Fruit fly (Drosophila melanogaster) whole organism, prepupa: ENCODE results near the gene CG10089.

Source experiments
- Blimp-1 ChIP-seq: fragments of 200-800 bp; sonication (Bioruptor generic); optimal IDR thresholded peaks from 3 replicates; lab custom pipeline; 2017; ENCODE audit warnings: missing biosample characterization, missing genetic modification characterization, mild to moderate bottlenecking, moderate library complexity, missing genetic modification reagents
- CG10631 ChIP-seq: fragments of 200-800 bp; sonication (Bioruptor generic); optimal IDR thresholded peaks from 2 replicates; lab custom pipeline; 2016; ENCODE audit warnings: missing biosample characterization, missing genetic modification characterization
- CG10669 ChIP-seq: fragments of 200-800 bp; sonication (Bioruptor generic); optimal IDR thresholded peaks from 3 replicates; lab custom pipeline; 2018; ENCODE audit warnings: missing biosample characterization, mild to moderate bottlenecking, missing genetic modification characterization, moderate library complexity
- CG11294 ChIP-seq: fragments of 200-800 bp; sonication (Bioruptor generic); IDR thresholded peaks from 2 replicates; pipeline ENCODE4 v1.3.6; 2022; ENCODE audit warnings: missing biosample characterization, missing genetic modification characterization
- CG11762 ChIP-seq: fragments of 200-800 bp; sonication (Bioruptor generic); optimal IDR thresholded peaks from 3 replicates; lab custom pipeline; 2016; ENCODE audit warnings: missing biosample characterization, missing genetic modification characterization; ENCODE audit not compliant: insufficient read depth
- CG11902 ChIP-seq: fragments of 200-800 bp; sonication (Bioruptor generic); optimal IDR thresholded peaks from 3 replicates; lab custom pipeline; 2016; ENCODE audit warnings: missing biosample characterization, missing genetic modification characterization
- CG15336 ChIP-seq: fragments of 200-800 bp; sonication (Bioruptor generic); IDR thresholded peaks from 2 replicates; pipeline ENCODE4 v1.3.6; 2022; ENCODE audit warnings: missing biosample characterization, missing genetic modification characterization
- CG3032 ChIP-seq: fragments of 200-800 bp; optimal IDR thresholded peaks from 2 replicates; lab custom pipeline; 2019; ENCODE audit warnings: missing biosample characterization, mild to moderate bottlenecking, missing genetic modification characterization, moderate library complexity
- CG31627 ChIP-seq: fragments of 200-800 bp; sonication (Bioruptor generic); optimal IDR thresholded peaks from 3 replicates; lab custom pipeline; 2016; ENCODE audit warnings: missing biosample characterization, missing genetic modification characterization
- CG34406 ChIP-seq: fragments of 200-800 bp; sonication (Bioruptor generic); optimal IDR thresholded peaks from 3 replicates; lab custom pipeline; 2016; ENCODE audit warnings: missing biosample characterization, missing genetic modification characterization
- CG3919 ChIP-seq: fragments of 200-800 bp; sonication (Bioruptor generic); optimal IDR thresholded peaks from 3 replicates; lab custom pipeline; 2016; ENCODE audit warnings: missing biosample characterization, missing genetic modification characterization
- CG4318 ChIP-seq: fragments of 200-800 bp; sonication (Bioruptor generic); optimal IDR thresholded peaks from 3 replicates; lab custom pipeline; 2017; ENCODE audit warnings: missing biosample characterization, mild to moderate bottlenecking, missing genetic modification characterization
- CG6276 ChIP-seq: fragments of 200-800 bp; sonication (Bioruptor generic); optimal IDR thresholded peaks from 2 replicates; lab custom pipeline; 2017; ENCODE audit warnings: missing biosample characterization, mild to moderate bottlenecking, missing genetic modification characterization
- CG6854 ChIP-seq: fragments of 200-800 bp; sonication (Bioruptor generic); optimal IDR thresholded peaks from 2 replicates; lab custom pipeline; 2017; ENCODE audit warnings: missing biosample characterization, mild to moderate bottlenecking, missing genetic modification characterization
- CG7368 ChIP-seq: fragments of 200-800 bp; sonication (Bioruptor generic); optimal IDR thresholded peaks from 3 replicates; lab custom pipeline; 2016; ENCODE audit warnings: missing biosample characterization, missing genetic modification characterization
- CG8119 ChIP-seq: fragments of 200-800 bp; sonication (Bioruptor generic); IDR thresholded peaks from 3 replicates; pipeline ENCODE4 v1.3.6; 2022; ENCODE audit warnings: missing biosample characterization, missing genetic modification characterization
- CG8632 ChIP-seq: fragments of 200-800 bp; sonication (Bioruptor generic); optimal IDR thresholded peaks from 3 replicates; lab custom pipeline; 2016; ENCODE audit warnings: missing biosample characterization, missing genetic modification characterization
- Eip75B ChIP-seq: fragments of 200-800 bp; sonication (Bioruptor generic); optimal IDR thresholded peaks from 3 replicates; lab custom pipeline; 2016; ENCODE audit warnings: missing biosample characterization, missing genetic modification characterization
- Eip78C ChIP-seq: fragments of 200-800 bp; sonication (Bioruptor generic); peaks from one replicate; lab custom pipeline; 2016; ENCODE audit warnings: missing biosample characterization, missing genetic modification characterization
- Eip93F ChIP-seq: fragments of 200-800 bp; sonication (Bioruptor generic); optimal IDR thresholded peaks from 2 replicates; lab custom pipeline; 2016; ENCODE audit warnings: missing biosample characterization, mild to moderate bottlenecking, missing genetic modification characterization
- Ets21C ChIP-seq: fragments of 200-800 bp; sonication (Bioruptor generic); optimal IDR thresholded peaks from 3 replicates; lab custom pipeline; 2016; ENCODE audit warnings: missing biosample characterization, missing genetic modification characterization
- Ets96B ChIP-seq: fragments of 200-800 bp; optimal IDR thresholded peaks from 2 replicates; lab custom pipeline; 2019; ENCODE audit warnings: missing biosample characterization, mild to moderate bottlenecking, missing genetic modification characterization, moderate library complexity
- Gug ChIP-seq: fragments of 200-800 bp; sonication (Bioruptor generic); IDR thresholded peaks from 2 replicates; pipeline ENCODE4 v1.3.6; 2022; ENCODE audit warnings: missing biosample characterization, missing genetic modification characterization
- Hr38 ChIP-seq: sonication (Bioruptor generic); optimal IDR thresholded peaks from 2 replicates; lab custom pipeline; 2016; ENCODE audit warnings: missing biosample characterization, missing genetic modification characterization
- Hr39 ChIP-seq: fragments of 200-800 bp; sonication (Bioruptor generic); optimal IDR thresholded peaks from 2 replicates; lab custom pipeline; 2016; ENCODE audit warnings: missing biosample characterization, missing genetic modification characterization
- Hr4 ChIP-seq: fragments of 200-800 bp; sonication (Bioruptor generic); optimal IDR thresholded peaks from 3 replicates; lab custom pipeline; 2016; ENCODE audit warnings: missing biosample characterization, missing genetic modification characterization
- Met ChIP-seq: fragments of 200-800 bp; sonication (Bioruptor generic); optimal IDR thresholded peaks from 3 replicates; lab custom pipeline; 2016; ENCODE audit warnings: missing biosample characterization, missing genetic modification characterization
- OdsH ChIP-seq: fragments of 200-800 bp; sonication (Bioruptor generic); optimal IDR thresholded peaks from 3 replicates; lab custom pipeline; 2016; ENCODE audit warnings: missing biosample characterization, missing genetic modification characterization
- Smox ChIP-seq: fragments of 200-800 bp; sonication (Bioruptor generic); optimal IDR thresholded peaks from 3 replicates; lab custom pipeline; 2016; ENCODE audit warnings: missing biosample characterization, missing genetic modification characterization
- Sox102F ChIP-seq: fragments of 200-800 bp; sonication (Bioruptor generic); optimal IDR thresholded peaks from 2 replicates; lab custom pipeline; 2016; ENCODE audit warnings: missing biosample characterization, mild to moderate bottlenecking, missing genetic modification characterization
- Sox15 ChIP-seq: fragments of 200-800 bp; sonication (Bioruptor generic); optimal IDR thresholded peaks from 3 replicates; lab custom pipeline; 2016; ENCODE audit warnings: missing biosample characterization, missing genetic modification characterization
- acj6 ChIP-seq: fragments of 200-800 bp; sonication (Bioruptor generic); optimal IDR thresholded peaks from 3 replicates; lab custom pipeline; 2016; ENCODE audit warnings: missing biosample characterization, missing genetic modification characterization
- cyc ChIP-seq: fragments of 200-800 bp; sonication (Bioruptor generic); optimal IDR thresholded peaks from 3 replicates; lab custom pipeline; 2016; ENCODE audit warnings: missing biosample characterization, missing genetic modification characterization
- dac ChIP-seq: fragments of 200-800 bp; sonication (Bioruptor generic); optimal IDR thresholded peaks from 2 replicates; lab custom pipeline; 2017; ENCODE audit warnings: missing biosample characterization, mild to moderate bottlenecking, missing genetic modification characterization
- eg ChIP-seq: fragments of 200-800 bp; sonication (Bioruptor generic); IDR thresholded peaks from 3 replicates; pipeline ENCODE4 v1.3.6; 2022; ENCODE audit warnings: missing biosample characterization, missing genetic modification characterization
- esn ChIP-seq: fragments of 200-800 bp; sonication (Bioruptor generic); optimal IDR thresholded peaks from 2 replicates; lab custom pipeline; 2016; ENCODE audit warnings: missing biosample characterization, mild to moderate bottlenecking, missing genetic modification characterization, moderate library complexity
- fd59A ChIP-seq: fragments of 200-800 bp; sonication (Bioruptor generic); optimal IDR thresholded peaks from 2 replicates; lab custom pipeline; 2017; ENCODE audit warnings: missing biosample characterization, mild to moderate bottlenecking, missing genetic modification characterization, missing genetic modification reagents
- fd85E ChIP-seq: fragments of 200-800 bp; sonication (Bioruptor generic); optimal IDR thresholded peaks from 3 replicates; lab custom pipeline; 2016; ENCODE audit warnings: missing biosample characterization, missing genetic modification characterization
- fkh ChIP-seq: fragments of 200-800 bp; sonication (Bioruptor generic); optimal IDR thresholded peaks from 3 replicates; lab custom pipeline; 2017; ENCODE audit warnings: missing biosample characterization, mild to moderate bottlenecking, missing genetic modification characterization, moderate library complexity
- lz ChIP-seq: fragments of 200-800 bp; sonication (Bioruptor generic); optimal IDR thresholded peaks from 3 replicates; lab custom pipeline; 2016; ENCODE audit warnings: missing biosample characterization, missing genetic modification characterization
- pdm3 ChIP-seq: fragments of 200-800 bp; sonication (Bioruptor generic); optimal IDR thresholded peaks from 3 replicates; lab custom pipeline; 2016; ENCODE audit warnings: missing biosample characterization, missing genetic modification characterization
- salr ChIP-seq, 2 experiments: fragments of 200-800 bp; sonication (Bioruptor generic); optimal IDR thresholded peaks; 3 replicates each; lab custom pipeline; 2016 to 2018; ENCODE audit warnings: missing biosample characterization in 2 of 2, missing genetic modification characterization in 2 of 2, mild to moderate bottlenecking in 1 of 2
- spab ChIP-seq: fragments of 200-800 bp; sonication (Bioruptor generic); optimal IDR thresholded peaks from 2 replicates; lab custom pipeline; 2017; ENCODE audit warnings: missing biosample characterization, mild to moderate bottlenecking, missing genetic modification characterization, missing genetic modification reagents
- ss ChIP-seq, 2 experiments: fragments of 200-800 bp; sonication (Bioruptor generic); optimal IDR thresholded peaks; 2 replicates in 1 of 2; 3 replicates in 1 of 2; lab custom pipeline; 2017 to 2018; ENCODE audit warnings: mild to moderate bottlenecking in 2 of 2, missing biosample characterization in 2 of 2, missing genetic modification characterization in 2 of 2, moderate library complexity in 1 of 2
- svp ChIP-seq: fragments of 200-800 bp; sonication (Bioruptor generic); peaks from one replicate; lab custom pipeline; 2016; ENCODE audit warnings: missing biosample characterization, missing genetic modification characterization
- topi ChIP-seq: fragments of 200-800 bp; sonication (Bioruptor generic); optimal IDR thresholded peaks from 3 replicates; lab custom pipeline; 2016; ENCODE audit warnings: missing biosample characterization, missing genetic modification characterization

Gene CG10089

DNA sequence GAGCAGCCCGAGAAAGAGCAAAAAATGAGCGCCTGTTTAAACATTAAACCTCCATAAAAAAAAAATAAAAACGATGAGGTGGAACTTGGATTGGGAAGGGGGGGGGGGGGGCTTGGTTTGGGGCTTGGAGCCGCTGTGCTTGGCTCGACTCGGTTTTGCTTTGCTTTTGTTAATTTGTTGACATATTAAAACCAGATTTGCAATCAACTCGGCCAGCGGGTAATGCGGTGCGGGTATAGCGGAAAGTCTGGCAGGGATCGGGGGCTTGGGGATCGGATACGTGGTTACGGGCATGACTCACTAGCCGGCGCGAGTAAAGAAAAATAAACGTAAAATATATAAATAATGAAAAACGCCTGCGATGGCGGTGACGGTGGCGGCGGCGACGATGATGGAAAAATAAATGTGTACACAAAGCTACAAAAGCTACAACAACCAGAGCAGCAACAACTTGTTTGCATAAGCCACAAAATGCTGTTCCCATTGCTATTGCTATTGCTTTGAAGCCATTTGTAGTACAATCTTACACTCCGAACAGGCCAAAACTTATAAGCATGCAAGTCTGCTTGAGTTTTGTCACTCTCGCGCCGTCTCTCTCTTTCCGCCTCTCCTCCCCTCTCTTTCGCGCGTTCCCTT is 23.3 kb upstream of the CG10089 start (continued):
- peak; percentile 46 for TF ChIP-seq CG10669
- TF ChIP-seq lz (GFP tag; lab: Kevin White, UChicago) = no peak
- TF ChIP-seq fd59A (GFP tag; lab: Kevin White, UChicago) = peak; percentile 6
- no peak for TF ChIP-seq topi (GFP tag; lab: Kevin White, UChicago)
- peak; percentile 38 for TF ChIP-seq CG6854 (GFP tag; lab: Kevin White, UChicago)
- TF ChIP-seq ss (GFP tag; optimal IDR thresholded peaks at IDR 0.05; lab: Kevin White, UChicago) = peak; percentile 80 to 81
- no peak for TF ChIP-seq cyc (GFP tag; lab: Kevin White, UChicago)
- TF ChIP-seq pdm3 (GFP tag; lab: Kevin White, UChicago) = no peak
- no peak for TF ChIP-seq CG11902 (GFP tag; lab: Kevin White, UChicago)
- TF ChIP-seq Smox = no peak
- peak; percentile 59 for TF ChIP-seq spab
- no peak for TF ChIP-seq fd85E (GFP tag; lab: Kevin White, UChicago)
- no peak for TF ChIP-seq Hr4 (GFP tag; lab: Kevin White, UChicago)
- no peak for TF ChIP-seq CG7368 (GFP tag; lab: Kevin White, UChicago)
- TF ChIP-seq Eip78C = peak; percentile 39
- TF ChIP-seq CG11294 (GFP tag; lab: Robert Waterston, UW) = no peak
- no peak for TF ChIP-seq Sox15 (GFP tag; lab: Kevin White, UChicago)
- TF ChIP-seq CG4318 (GFP tag; lab: Kevin White, UChicago) = no peak
- TF ChIP-seq fkh (GFP tag; lab: Kevin White, UChicago) = peak; percentile 80
- TF ChIP-seq acj6 = no peak
- no peak for TF ChIP-seq CG10631 (GFP tag; lab: Kevin White, UChicago)
- peak; percentile 64; the same call in 1 of the 3 replicates for TF ChIP-seq eg (GFP tag; lab: Robert Waterston, UW)
- no peak for TF ChIP-seq salr (GFP tag; optimal IDR thresholded peaks at IDR 0.05; lab: Kevin White, UChicago)
- peak; percentile 38 for TF ChIP-seq Ets96B
- TF ChIP-seq CG3919 (GFP tag; lab: Kevin White, UChicago) = peak; percentile 16
- TF ChIP-seq Sox102F (GFP tag; lab: Kevin White, UChicago) = no peak
- TF ChIP-seq CG34406 (GFP tag; lab: Kevin White, UChicago) = peak; percentile 1
- TF ChIP-seq Ets21C = no peak
- TF ChIP-seq CG31627 (GFP tag; lab: Kevin White, UChicago) = no peak
- TF ChIP-seq, all 60 proteins: peak for 26

DNA sequence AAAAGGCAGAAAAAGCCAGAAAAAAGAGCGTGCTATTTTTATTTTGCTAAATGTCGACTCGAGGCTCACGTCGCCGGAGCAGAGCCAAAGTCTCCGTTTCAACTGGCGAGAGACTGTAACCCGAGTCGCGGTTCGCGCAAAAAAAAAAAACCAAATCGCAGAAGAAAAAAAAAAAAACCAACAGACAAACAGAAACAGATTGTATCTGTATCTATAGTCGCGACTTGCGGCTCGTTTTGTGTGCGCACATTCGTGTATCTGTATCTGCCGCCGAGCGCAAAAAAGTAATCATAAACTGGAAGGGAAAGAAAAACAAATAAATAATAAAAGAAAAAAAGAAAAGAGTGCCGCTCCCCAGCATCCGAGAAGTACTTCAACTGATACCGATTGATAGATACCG is 20.5 kb upstream of the CG10089 start:
- no peak for TF ChIP-seq fd85E (GFP tag; lab: Kevin White, UChicago)
- peak; percentile 74 for TF ChIP-seq CG3032
- TF ChIP-seq CG4318 (GFP tag; lab: Kevin White, UChicago) = no peak
- peak; percentile 76 for TF ChIP-seq CG10669
- peak; percentile 57 for TF ChIP-seq CG10631 (GFP tag; lab: Kevin White, UChicago)
- TF ChIP-seq CG34406 (GFP tag; lab: Kevin White, UChicago) = peak; percentile 54
- no peak for TF ChIP-seq Sox102F (GFP tag; lab: Kevin White, UChicago)
- no peak for TF ChIP-seq CG31627 (GFP tag; lab: Kevin White, UChicago)
- TF ChIP-seq Blimp-1 = no peak
- TF ChIP-seq lz (GFP tag; lab: Kevin White, UChicago) = no peak
- TF ChIP-seq CG11294 (GFP tag; lab: Robert Waterston, UW) = peak; percentile 30; the same call in 1 of the 2 replicates
- peak; percentile 52 to 89 for TF ChIP-seq salr (GFP tag; optimal IDR thresholded peaks at IDR 0.05; lab: Kevin White, UChicago)
- peak; percentile 75 for TF ChIP-seq CG3919 (GFP tag; lab: Kevin White, UChicago)
- TF ChIP-seq OdsH = peak; percentile 39
- TF ChIP-seq Hr39 = no peak
- no peak for TF ChIP-seq Smox
- peak; percentile 76 for TF ChIP-seq Eip75B
- TF ChIP-seq esn (GFP tag; lab: Kevin White, UChicago) = peak; percentile 14
- peak; percentile 73 for TF ChIP-seq CG11762 (GFP tag; lab: Kevin White, UChicago)
- peak; percentile 88 for TF ChIP-seq CG15336 (GFP tag; lab: Robert Waterston, UW)
- peak; percentile 93 for TF ChIP-seq CG8119
- peak; percentile 89 for TF ChIP-seq Eip78C
- TF ChIP-seq cyc (GFP tag; lab: Kevin White, UChicago) = no peak
- TF ChIP-seq fkh (GFP tag; lab: Kevin White, UChicago) = no peak
- peak; percentile 84 for TF ChIP-seq CG6276 (GFP tag; lab: Kevin White, UChicago)
- peak; percentile 73 for TF ChIP-seq pdm3 (GFP tag; lab: Kevin White, UChicago)
- TF ChIP-seq Hr38 (GFP tag; lab: Kevin White, UChicago) = peak; percentile 56
- TF ChIP-seq Gug (GFP tag; lab: Robert Waterston, UW) = peak; percentile 60
- TF ChIP-seq svp (GFP tag; lab: Kevin White, UChicago) = peak; percentile 88
- no peak for TF ChIP-seq CG6854 (GFP tag; lab: Kevin White, UChicago)
- TF ChIP-seq Ets21C = no peak
- TF ChIP-seq Ets96B = peak; percentile 73
- peak; percentile 66 for TF ChIP-seq CG7368 (GFP tag; lab: Kevin White, UChicago)
- TF ChIP-seq dac (GFP tag; lab: Kevin White, UChicago) = peak; percentile 37
- TF ChIP-seq Eip93F (GFP tag; lab: Kevin White, UChicago) = no peak
- peak; percentile 69 for TF ChIP-seq CG8632
- no peak for TF ChIP-seq Met (GFP tag; lab: Kevin White, UChicago)
- peak; percentile 91 for TF ChIP-seq spab
